Worm (Caenorhabditis elegans): Measurements from ENCODE around the gene bed-1.

The bed-1 gene

DNA sequence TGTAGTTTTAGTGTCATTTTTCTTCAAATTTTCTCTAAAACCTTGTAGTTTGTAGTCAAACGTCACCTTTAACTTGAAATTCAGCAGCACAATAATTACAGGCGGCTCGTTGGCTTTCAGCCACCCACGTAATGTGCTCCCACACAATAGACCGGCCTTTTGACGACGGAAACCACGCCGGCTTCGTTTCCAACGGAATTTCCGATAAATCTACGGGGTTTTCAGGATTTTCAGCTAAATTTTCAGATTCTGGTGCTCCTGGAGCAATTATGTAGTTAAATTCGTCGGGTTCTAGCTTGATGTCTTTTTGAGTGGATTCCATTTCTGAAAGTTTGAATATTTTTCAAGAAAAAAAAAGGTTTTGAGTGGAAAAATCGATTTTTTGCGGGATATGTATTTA, at the start of gene bed-1:
Gene bed-1 (minus strand): TSS at position 337 of the 400 bp plus-strand sequence.
- no peak for TF ChIP-seq F16B12.6 (tag; optimal IDR thresholded peaks at IDR 0.05)
- TF ChIP-seq efl-1 (optimal IDR thresholded peaks at IDR 0.05) = no peak
- peak in 1 of 2 experiments; percentile 89 for TF ChIP-seq efl-1 (GFP tag; optimal IDR thresholded peaks at IDR 0.05 in 1 of 2)

DNA sequence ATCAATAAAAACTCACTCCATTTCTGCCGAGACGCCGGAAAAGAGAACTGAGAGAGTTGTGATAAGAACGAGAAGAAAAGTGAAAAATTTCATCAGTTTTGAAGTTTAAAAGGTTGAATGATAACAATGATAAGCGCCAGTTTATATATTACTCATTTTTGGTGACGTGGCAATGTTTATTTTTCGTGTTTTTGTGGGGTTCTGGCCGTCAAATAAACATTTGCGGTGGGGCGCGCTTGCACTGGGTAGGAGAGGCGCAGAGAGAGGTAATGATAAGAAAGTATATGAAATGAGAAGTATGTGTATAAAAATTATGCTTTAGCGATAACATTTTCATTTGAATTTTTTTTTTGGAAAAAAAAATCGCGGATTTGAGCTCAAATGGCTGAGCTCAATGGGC, 33.9 kb upstream of the bed-1 start, which contains the start of gene Y39B6A.5:
Gene Y39B6A.5 (minus strand): TSS at position 214 of the 400 bp plus-strand sequence.
- TF ChIP-seq fkh-4 (tag; optimal IDR thresholded peaks at IDR 0.05; ENCODE audit: borderline replicate concordance) (no peak), jun-1 (tag; optimal IDR thresholded peaks at IDR 0.05) (peak; percentile 79), nhr-47 (tag; optimal IDR thresholded peaks at IDR 0.05) (no peak), dpl-1 (GFP tag; optimal IDR thresholded peaks at IDR 0.05) (peak in 1 of 3 experiments; percentile 20), nhr-84 (tag; optimal IDR thresholded peaks at IDR 0.05) (no peak), snu-23 (GFP tag; optimal IDR thresholded peaks at IDR 0.05) (no peak), nhr-237 (tag; optimal IDR thresholded peaks at IDR 0.05) (no peak), isw-1 (GFP tag; IDR thresholded peaks at IDR 0.05) (no peak), ceh-90 (tag; optimal IDR thresholded peaks at IDR 0.05) (no peak), elt-2 (tag; optimal IDR thresholded peaks at IDR 0.05) (peak; percentile 100), hpl-2 (GFP tag; optimal IDR thresholded peaks at IDR 0.05) (peak; percentile 25), ets-5 (GFP tag; IDR thresholded peaks at IDR 0.05) (no peak), nhr-85 (tag) (no peak), egl-13 (tag; optimal IDR thresholded peaks at IDR 0.05) (no peak), C34B4.2 (tag; optimal IDR thresholded peaks at IDR 0.05) (no peak), lin-14 (GFP tag; optimal IDR thresholded peaks at IDR 0.05) (peak; percentile 61), zag-1 (tag; optimal IDR thresholded peaks at IDR 0.05) (no peak), sox-4 (tag; optimal IDR thresholded peaks at IDR 0.05) (no peak), efl-1 (optimal IDR thresholded peaks at IDR 0.05) (no peak), efl-1 (GFP tag; optimal IDR thresholded peaks at IDR 0.05 in 1 of 2) (peak; percentile 1 to 38), C16A3.4 (tag; optimal IDR thresholded peaks at IDR 0.05) (no peak), mep-1 (tag; optimal IDR thresholded peaks at IDR 0.05) (no peak), nhr-77 (tag; optimal IDR thresholded peaks at IDR 0.05) (peak; percentile 23), blmp-1 (tag; optimal IDR thresholded peaks at IDR 0.05) (peak; percentile 19), lir-3 (tag; optimal IDR thresholded peaks at IDR 0.05; ENCODE audit: poor library complexity) (no peak), mef-2 (tag; optimal IDR thresholded peaks at IDR 0.05) (no peak), alr-1 (tag; optimal IDR thresholded peaks at IDR 0.05; ENCODE audit: borderline replicate concordance) (no peak), lin-39 (tag; optimal IDR thresholded peaks at IDR 0.05) (no peak), mdl-1 (tag; optimal IDR thresholded peaks at IDR 0.05) (peak in 1 of 2 experiments; percentile 57), nhr-28 (tag; optimal IDR thresholded peaks at IDR 0.05) (no peak), tbx-2 (tag; optimal IDR thresholded peaks at IDR 0.05) (no peak), C04F5.9 (tag; optimal IDR thresholded peaks at IDR 0.05) (no peak), nhr-19 (GFP tag; conservative IDR thresholded peaks at IDR 0.05) (peak; percentile 51), nhr-20 (tag; optimal IDR thresholded peaks at IDR 0.05) (peak; percentile 69), lin-35 (GFP tag; optimal IDR thresholded peaks at IDR 0.05) (peak in 1 of 2 experiments; percentile 69), irx-1 (tag; optimal IDR thresholded peaks at IDR 0.05) (peak; percentile 37), grh-1 (GFP tag; IDR thresholded peaks at IDR 0.05) (no peak), rnt-1 (tag; optimal IDR thresholded peaks at IDR 0.05) (no peak), nhr-71 (tag; optimal IDR thresholded peaks at IDR 0.05) (peak; percentile 64), sup-37 (GFP tag; optimal IDR thresholded peaks at IDR 0.05) (no peak), elt-3 (tag; optimal IDR thresholded peaks at IDR 0.05) (peak in 1 of 6 experiments; percentile 53), pax-3 (tag; optimal IDR thresholded peaks at IDR 0.05) (peak; percentile 80), unc-86 (tag; optimal IDR thresholded peaks at IDR 0.05) (no peak), unc-130 (tag; optimal IDR thresholded peaks at IDR 0.05) (no peak), tlp-1 (tag; optimal IDR thresholded peaks at IDR 0.05) (peak; percentile 54), fkh-10 (GFP tag; optimal IDR thresholded peaks at IDR 0.05) (no peak), skn-1 (tag; optimal IDR thresholded peaks at IDR 0.05) (peak; percentile 0), ceh-88 (GFP tag; IDR thresholded peaks at IDR 0.05) (no peak), nhr-90 (tag; optimal IDR thresholded peaks at IDR 0.05; ENCODE audit: poor library complexity) (peak; percentile 71), hlh-4 (tag; optimal IDR thresholded peaks at IDR 0.05) (no peak), dsc-1 (tag; optimal IDR thresholded peaks at IDR 0.05) (no peak)

Data from whole organism, L1 larva.